Worm (Caenorhabditis elegans): Measurements from ENCODE around the gene F01F1.3.

F01F1.3 gene

ce11 chrIII:5824450-5824972 is 47.2 kb upstream of the F01F1.3 start:
- no peak for TF ChIP-seq nhr-43 (tag; optimal IDR thresholded peaks at IDR 0.05; ENCODE audit: poor library complexity, severe bottlenecking)
- TF ChIP-seq nhr-25 (tag; optimal IDR thresholded peaks at IDR 0.05): no peak
- no peak for TF ChIP-seq pqm-1 (tag; optimal IDR thresholded peaks at IDR 0.05)
- no peak for TF ChIP-seq ceh-82 (tag; optimal IDR thresholded peaks at IDR 0.05)
- no peak for TF ChIP-seq ceh-9 (tag; optimal IDR thresholded peaks at IDR 0.05)
- no peak for TF ChIP-seq nhr-67 (tag; optimal IDR thresholded peaks at IDR 0.05)
- no peak for TF ChIP-seq snpc-4 (tag; optimal IDR thresholded peaks at IDR 0.05)
- TF ChIP-seq nhr-28 (tag; optimal IDR thresholded peaks at IDR 0.05): no peak
- no peak for TF ChIP-seq ztf-11 (tag; optimal IDR thresholded peaks at IDR 0.05)
- TF ChIP-seq egl-5 (tag; optimal IDR thresholded peaks at IDR 0.05): no peak

DNA sequence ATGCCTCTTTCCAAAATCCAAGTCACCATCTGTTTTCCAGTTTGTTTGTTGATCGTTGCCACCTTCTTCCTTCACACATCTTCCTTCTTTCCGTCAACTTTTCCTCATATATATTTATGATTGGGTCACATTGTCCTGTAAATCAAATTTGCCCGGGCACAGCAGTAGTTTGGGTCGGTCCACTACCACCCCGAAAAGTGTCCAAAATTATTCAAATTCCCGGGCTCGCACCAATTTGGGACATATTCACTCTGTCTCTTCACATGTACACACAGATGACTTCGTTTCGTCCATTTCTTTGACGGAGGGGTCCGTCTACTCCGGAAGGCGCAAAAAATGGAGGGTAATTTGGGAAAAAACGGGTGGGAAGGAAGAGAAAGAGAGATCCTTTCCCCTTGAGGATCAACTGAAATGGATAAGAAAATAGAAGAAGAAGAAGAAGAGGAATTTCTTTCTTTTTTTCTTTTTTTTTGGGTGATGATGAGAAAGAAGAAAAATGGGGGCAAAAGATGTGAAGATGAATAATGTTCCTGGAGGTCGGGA is 44.8 kb upstream of the F01F1.3 start:
- TF ChIP-seq R02D3.7 (tag; optimal IDR thresholded peaks at IDR 0.05) (no peak), nfya-1 (tag; optimal IDR thresholded peaks at IDR 0.05; ENCODE audit: insufficient read depth) (peak; percentile 3)

DNA sequence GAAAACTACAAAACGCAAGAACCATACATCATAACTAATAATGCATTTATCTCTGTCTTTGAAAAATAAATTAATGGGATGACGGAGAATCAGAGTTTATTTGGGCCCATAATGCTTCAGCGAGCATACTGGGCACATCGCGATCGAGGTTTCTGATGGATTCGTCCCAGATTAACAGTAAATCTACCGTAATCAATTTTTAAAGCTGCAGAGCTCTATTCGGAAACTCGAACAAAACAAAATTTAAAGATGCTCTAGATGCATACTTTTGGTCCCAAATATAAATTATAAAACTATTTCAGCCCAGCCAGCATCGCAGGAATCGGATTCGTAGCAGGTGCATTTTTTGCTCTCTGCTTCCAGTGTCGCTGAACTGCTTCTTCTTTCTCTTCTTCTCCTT is 43.7 kb upstream of the F01F1.3 start:
- no peak for TF ChIP-seq lin-39 (tag; optimal IDR thresholded peaks at IDR 0.05)
- TF ChIP-seq ama-1 (optimal IDR thresholded peaks at IDR 0.05): no peak
- TF ChIP-seq nhr-76 (tag; optimal IDR thresholded peaks at IDR 0.05): no peak
- TF ChIP-seq nfya-1 (tag; optimal IDR thresholded peaks at IDR 0.05; ENCODE audit: insufficient read depth): no peak
- no peak for TF ChIP-seq tbx-2 (tag; optimal IDR thresholded peaks at IDR 0.05)
- no peak for TF ChIP-seq unc-62 (GFP tag; optimal IDR thresholded peaks at IDR 0.05)
- no peak for TF ChIP-seq egl-5 (tag; optimal IDR thresholded peaks at IDR 0.05)
- no peak for TF ChIP-seq nhr-43 (tag; optimal IDR thresholded peaks at IDR 0.05; ENCODE audit: poor library complexity, severe bottlenecking)
- TF ChIP-seq ceh-28 (tag; optimal IDR thresholded peaks at IDR 0.05): no peak
- TF ChIP-seq jun-1 (tag; optimal IDR thresholded peaks at IDR 0.05): no peak
- TF ChIP-seq nhr-67 (tag; optimal IDR thresholded peaks at IDR 0.05): no peak
- TF ChIP-seq nhr-23 (tag; optimal IDR thresholded peaks at IDR 0.05): no peak
- no peak for TF ChIP-seq ztf-4 (tag; optimal IDR thresholded peaks at IDR 0.05)
- no peak for TF ChIP-seq eor-1 (tag; optimal IDR thresholded peaks at IDR 0.05)
- no peak for TF ChIP-seq fkh-2 (tag; optimal IDR thresholded peaks at IDR 0.05)
- TF ChIP-seq R02D3.7 (tag; optimal IDR thresholded peaks at IDR 0.05): no peak
- no peak for TF ChIP-seq nhr-77 (tag; optimal IDR thresholded peaks at IDR 0.05)
- TF ChIP-seq lsy-12 (tag; optimal IDR thresholded peaks at IDR 0.05): no peak
- no peak for TF ChIP-seq fkh-10 (GFP tag; optimal IDR thresholded peaks at IDR 0.05)

ce11 chrIII:5832442-5832841 is 39.3 kb upstream of the F01F1.3 start:
- TF ChIP-seq pqm-1 (tag; optimal IDR thresholded peaks at IDR 0.05): no peak
- TF ChIP-seq ZK546.5 (tag; optimal IDR thresholded peaks at IDR 0.05): no peak
- no peak for TF ChIP-seq mdl-1 (tag; optimal IDR thresholded peaks at IDR 0.05)
- no peak for TF ChIP-seq ceh-9 (tag; optimal IDR thresholded peaks at IDR 0.05)

DNA sequence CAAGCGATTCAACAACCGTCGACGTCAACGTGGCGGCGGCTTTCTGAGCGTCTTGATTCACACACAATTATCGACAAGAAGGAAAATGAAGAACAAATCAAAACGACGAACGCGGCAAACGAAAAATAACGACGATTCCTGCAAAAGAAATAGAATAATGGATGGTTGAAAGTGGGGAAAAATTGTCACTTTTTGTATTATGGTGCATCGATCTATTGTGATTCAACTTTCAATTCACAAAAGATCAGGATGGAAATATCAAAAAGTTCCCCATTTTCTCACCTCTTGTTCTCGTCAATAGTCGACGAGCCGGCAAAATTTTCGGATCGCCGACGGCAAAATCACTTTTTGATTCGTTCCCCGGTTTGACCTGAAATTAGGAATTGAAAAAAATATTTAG is 38.4 kb upstream of the F01F1.3 start, which contains the start of the genes R12B2.13 and mdt-15:
Gene R12B2.13, minus strand, starts transcription at position 101 of the 400 bp plus-strand sequence.
Gene mdt-15, minus strand, starts transcription at position 376 of the 400 bp plus-strand sequence.
- TF ChIP-seq fos-1 (tag; optimal IDR thresholded peaks at IDR 0.05): no peak
- TF ChIP-seq ceh-82 (tag; optimal IDR thresholded peaks at IDR 0.05): no peak
- TF ChIP-seq snpc-4 (tag; optimal IDR thresholded peaks at IDR 0.05): no peak
- TF ChIP-seq unc-62 (GFP tag; optimal IDR thresholded peaks at IDR 0.05): no peak
- TF ChIP-seq nhr-28 (tag; optimal IDR thresholded peaks at IDR 0.05): no peak

ce11 chrIII:5834053-5834452 is 37.7 kb upstream of the F01F1.3 start, which contains the start of gene R12B2.6:
R12B2.6 (minus strand) TSS chrIII:5834153.
- TF ChIP-seq fkh-2 (tag; optimal IDR thresholded peaks at IDR 0.05) (no peak), nhr-23 (tag; optimal IDR thresholded peaks at IDR 0.05) (no peak), ceh-16 (tag; optimal IDR thresholded peaks at IDR 0.05) (no peak), nhr-11 (tag; optimal IDR thresholded peaks at IDR 0.05) (no peak), mml-1 (tag; optimal IDR thresholded peaks at IDR 0.05) (no peak), ceh-82 (tag; optimal IDR thresholded peaks at IDR 0.05) (no peak), lsy-12 (tag; optimal IDR thresholded peaks at IDR 0.05) (no peak), skn-1 (tag; optimal IDR thresholded peaks at IDR 0.05) (no peak), ceh-28 (tag; optimal IDR thresholded peaks at IDR 0.05) (no peak), nfya-1 (tag; optimal IDR thresholded peaks at IDR 0.05; ENCODE audit: insufficient read depth) (no peak), nhr-12 (tag; optimal IDR thresholded peaks at IDR 0.05) (no peak), R02D3.7 (tag; optimal IDR thresholded peaks at IDR 0.05) (no peak), zag-1 (tag; optimal IDR thresholded peaks at IDR 0.05) (no peak), nhr-28 (tag; optimal IDR thresholded peaks at IDR 0.05) (no peak), elt-3 (tag; optimal IDR thresholded peaks at IDR 0.05) (no peak), nhr-25 (tag; optimal IDR thresholded peaks at IDR 0.05) (no peak), mdl-1 (tag; optimal IDR thresholded peaks at IDR 0.05) (no peak), hmg-11 (tag; optimal IDR thresholded peaks at IDR 0.05) (no peak)

All from whole organism, L3 larva.